Worm (Caenorhabditis elegans): ENCODE data around the gene F42A8.1.

Gene F42A8.1

DNA sequence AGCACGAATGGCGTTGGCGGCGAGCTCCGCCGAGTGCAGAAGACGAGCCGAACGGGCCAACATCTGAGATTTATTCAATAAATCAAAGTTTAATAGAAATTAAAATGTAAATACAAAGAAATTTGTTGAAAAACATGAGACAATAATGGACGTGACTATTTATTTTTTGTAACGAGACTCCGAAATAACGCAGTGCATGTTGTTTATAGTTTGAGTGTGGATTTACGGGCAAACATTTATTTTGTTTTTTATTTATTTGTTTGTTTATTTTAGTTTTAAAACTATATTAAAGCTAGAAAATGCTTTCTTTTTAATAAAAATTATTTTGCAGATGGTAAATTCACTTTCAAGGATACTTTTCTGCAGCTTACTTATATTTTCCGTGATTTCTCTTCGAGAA, 6.3 kb upstream of the F42A8.1 start, which contains the start of the genes sdhb-1 and cup-15:
sdhb-1 (minus strand) TSS at position 63 of the 400 bp plus-strand sequence.
cup-15 (plus strand) TSS at position 332 of the 400 bp plus-strand sequence.
- TF ChIP-seq C34F6.9 (tag; optimal IDR thresholded peaks at IDR 0.05) (peak; percentile 38), unc-55 (GFP tag; optimal IDR thresholded peaks at IDR 0.05) (peak; percentile 57), ztf-1 (GFP tag; conservative IDR thresholded peaks at IDR 0.05) (no peak), lsy-2 (tag; optimal IDR thresholded peaks at IDR 0.05) (peak in 1 of 2 experiments; percentile 47), egl-27 (tag; optimal IDR thresholded peaks at IDR 0.05) (no peak), R02D3.7 (tag; optimal IDR thresholded peaks at IDR 0.05) (peak; percentile 40)

DNA sequence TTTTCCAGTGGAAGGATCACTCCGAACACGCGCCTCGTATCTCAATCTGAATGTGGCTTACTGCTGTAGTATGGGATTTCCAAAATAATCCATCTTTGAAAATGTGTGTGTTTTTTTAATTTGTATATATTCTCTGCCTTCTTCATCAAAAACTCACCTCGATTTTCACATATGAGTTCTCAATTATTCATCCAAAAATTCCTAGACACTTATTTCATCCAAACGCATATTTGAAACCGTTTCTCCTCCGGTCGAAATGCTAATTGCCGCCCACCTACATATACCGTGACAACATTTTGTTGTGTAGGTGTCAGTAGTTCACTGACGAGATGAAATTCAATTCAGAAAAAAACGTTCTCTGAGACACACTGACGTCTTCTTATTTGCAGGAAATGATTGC, 1.1 kb upstream of the F42A8.1 start:
- TF ChIP-seq ZK546.5 (tag; optimal IDR thresholded peaks at IDR 0.05) (no peak), ceh-82 (tag; optimal IDR thresholded peaks at IDR 0.05) (no peak), mab-5 (tag; optimal IDR thresholded peaks at IDR 0.05) (no peak), lin-13 (GFP tag; optimal IDR thresholded peaks at IDR 0.05) (no peak), gmeb-1 (tag; optimal IDR thresholded peaks at IDR 0.05) (no peak), nhr-237 (tag; optimal IDR thresholded peaks at IDR 0.05) (no peak), ztf-4 (tag; optimal IDR thresholded peaks at IDR 0.05) (no peak), crh-2 (tag; optimal IDR thresholded peaks at IDR 0.05) (no peak), nhr-23 (tag; optimal IDR thresholded peaks at IDR 0.05) (no peak), lin-39 (tag; optimal IDR thresholded peaks at IDR 0.05) (no peak), zag-1 (tag; optimal IDR thresholded peaks at IDR 0.05) (no peak), nhr-129 (tag; optimal IDR thresholded peaks at IDR 0.05) (no peak), aly-2 (tag; optimal IDR thresholded peaks at IDR 0.05) (no peak), nhr-11 (tag; optimal IDR thresholded peaks at IDR 0.05) (no peak), blmp-1 (tag; optimal IDR thresholded peaks at IDR 0.05; ENCODE audit: insufficient read depth) (no peak)

DNA sequence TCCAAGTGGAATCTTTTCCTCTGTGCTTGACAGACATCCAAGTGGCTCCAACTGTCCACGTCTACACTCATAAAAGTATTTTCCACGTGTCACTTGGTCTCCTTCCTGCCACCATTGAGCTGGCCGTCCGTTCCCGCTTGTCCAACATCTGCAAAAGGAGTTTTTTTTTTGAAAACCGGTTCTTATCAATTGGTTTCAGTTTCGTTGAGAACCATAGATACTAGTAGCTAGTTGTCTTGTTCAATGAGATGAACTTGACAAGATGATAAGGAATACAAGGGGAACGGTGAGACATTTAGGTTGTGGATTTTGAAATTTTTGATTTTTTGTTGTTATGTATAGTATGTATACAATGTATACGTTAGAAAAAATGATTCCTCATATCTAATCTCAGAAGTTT, 596 bp downstream of the F42A8.1 start:
- no peak for TF ChIP-seq unc-62 (GFP tag; optimal IDR thresholded peaks at IDR 0.05)
- TF ChIP-seq Y55F3AM.14 (GFP tag; optimal IDR thresholded peaks at IDR 0.05), result no peak
- TF ChIP-seq nhr-77 (tag; optimal IDR thresholded peaks at IDR 0.05), result no peak
- no peak for TF ChIP-seq crh-2 (tag; optimal IDR thresholded peaks at IDR 0.05)
- no peak for TF ChIP-seq egl-27 (tag; optimal IDR thresholded peaks at IDR 0.05)
- TF ChIP-seq lin-13 (GFP tag; optimal IDR thresholded peaks at IDR 0.05), result no peak
- no peak for TF ChIP-seq aly-2 (tag; optimal IDR thresholded peaks at IDR 0.05)
- TF ChIP-seq ceh-82 (tag; optimal IDR thresholded peaks at IDR 0.05), result no peak
- no peak for TF ChIP-seq R02D3.7 (tag; optimal IDR thresholded peaks at IDR 0.05)
- TF ChIP-seq nhr-237 (tag; optimal IDR thresholded peaks at IDR 0.05), result no peak
- TF ChIP-seq nhr-21 (tag; optimal IDR thresholded peaks at IDR 0.05), result no peak
- no peak for TF ChIP-seq blmp-1 (tag; optimal IDR thresholded peaks at IDR 0.05; ENCODE audit: insufficient read depth)
- TF ChIP-seq lsy-2 (tag; optimal IDR thresholded peaks at IDR 0.05), result no peak
- TF ChIP-seq ztf-4 (tag; optimal IDR thresholded peaks at IDR 0.05), result no peak
- TF ChIP-seq snpc-4 (tag; optimal IDR thresholded peaks at IDR 0.05), result no peak
- TF ChIP-seq nhr-6 (tag; optimal IDR thresholded peaks at IDR 0.05), result no peak

DNA sequence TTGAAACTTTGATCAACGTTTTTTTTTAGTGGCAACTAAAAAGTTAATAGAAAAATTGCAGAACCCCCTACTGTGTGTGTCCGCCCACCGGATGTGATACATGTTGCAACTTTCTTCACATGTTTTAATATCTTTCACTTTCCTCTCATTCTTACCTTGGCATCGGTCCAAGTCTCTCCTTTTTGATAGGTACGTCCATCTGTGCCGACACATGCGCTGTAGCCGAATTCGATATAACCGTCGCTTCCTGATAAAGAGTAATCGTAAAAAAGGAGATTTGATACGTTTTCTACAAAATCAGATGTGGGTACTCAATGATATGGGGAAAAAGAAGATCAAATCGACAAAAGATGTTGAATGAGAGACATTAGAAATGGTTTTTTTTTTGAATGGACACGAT, 1.3 kb downstream of the F42A8.1 start:
- TF ChIP-seq blmp-1 (tag; optimal IDR thresholded peaks at IDR 0.05; ENCODE audit: insufficient read depth), result peak; percentile 37
- TF ChIP-seq nhr-21 (tag; optimal IDR thresholded peaks at IDR 0.05), result no peak
- no peak for TF ChIP-seq unc-55 (GFP tag; optimal IDR thresholded peaks at IDR 0.05)
- TF ChIP-seq R02D3.7 (tag; optimal IDR thresholded peaks at IDR 0.05), result no peak
- TF ChIP-seq sma-9 (GFP tag; optimal IDR thresholded peaks at IDR 0.05), result peak; percentile 45
- no peak for TF ChIP-seq sma-9 (tag; optimal IDR thresholded peaks at IDR 0.05)
- TF ChIP-seq peb-1 (tag; optimal IDR thresholded peaks at IDR 0.05), result no peak
- no peak for TF ChIP-seq nhr-12 (tag; optimal IDR thresholded peaks at IDR 0.05)
- TF ChIP-seq unc-39 (tag; optimal IDR thresholded peaks at IDR 0.05), result no peak

DNA sequence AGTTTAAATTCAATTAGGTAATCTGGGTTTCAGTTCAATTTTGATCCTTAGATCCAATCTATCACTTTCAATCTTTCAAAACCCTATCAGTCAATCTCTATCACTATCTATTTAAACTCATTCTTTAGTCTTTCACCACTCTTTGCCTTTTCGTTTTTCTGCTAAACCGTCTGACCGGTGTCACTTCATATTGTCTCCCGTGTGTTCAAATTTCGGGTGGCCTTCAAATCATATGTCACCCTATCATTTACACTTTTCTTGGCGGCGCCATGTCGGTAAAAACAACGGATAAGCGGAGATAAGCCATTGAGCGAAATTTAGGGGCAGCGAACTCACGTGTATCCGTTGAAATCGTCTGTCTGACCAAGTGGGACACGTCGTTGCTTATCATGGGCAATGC, 2.4 kb downstream of the F42A8.1 start:
- TF ChIP-seq mdl-1 (tag; optimal IDR thresholded peaks at IDR 0.05) (peak in 1 of 2 experiments; percentile 7), lsy-2 (tag; optimal IDR thresholded peaks at IDR 0.05) (peak in 1 of 2 experiments; percentile 9), nhr-129 (tag; optimal IDR thresholded peaks at IDR 0.05) (peak; percentile 54), dmd-4 (tag; optimal IDR thresholded peaks at IDR 0.05) (no peak), sma-9 (GFP tag; optimal IDR thresholded peaks at IDR 0.05) (peak; percentile 77), sma-9 (tag; optimal IDR thresholded peaks at IDR 0.05) (no peak), nhr-25 (tag; optimal IDR thresholded peaks at IDR 0.05) (peak; percentile 69), blmp-1 (tag; optimal IDR thresholded peaks at IDR 0.05; ENCODE audit: insufficient read depth) (peak; percentile 85), F13H6.1 (tag; optimal IDR thresholded peaks at IDR 0.05) (no peak), nhr-21 (tag; optimal IDR thresholded peaks at IDR 0.05) (peak; percentile 93), fos-1 (tag; optimal IDR thresholded peaks at IDR 0.05) (peak; percentile 21), egl-27 (tag; optimal IDR thresholded peaks at IDR 0.05) (peak; percentile 44), gmeb-1 (tag; optimal IDR thresholded peaks at IDR 0.05) (peak; percentile 43), sma-3 (GFP tag; optimal IDR thresholded peaks at IDR 0.05) (peak; percentile 67), nhr-77 (tag; optimal IDR thresholded peaks at IDR 0.05) (no peak)

Measured in whole organism, L2 larva.